Worm (Caenorhabditis elegans) whole organism, L2 larva: Measurements from ENCODE around the gene pfk-1.2.

ENCODE experiments used
- C34F6.9 ChIP-seq: fragments of 150-350 bp; optimal IDR thresholded peaks from 2 replicates; lab custom pipeline; 2014; ENCODE audit warnings: missing biosample characterization, missing genetic modification characterization
- F13H6.1 ChIP-seq: sonication (generic microtip); optimal IDR thresholded peaks from 2 replicates; lab custom pipeline; 2016; ENCODE audit warnings: missing genetic modification characterization, missing compliant biosample characterization
- R02D3.7 ChIP-seq: fragments of 150-350 bp; optimal IDR thresholded peaks from 2 replicates; lab custom pipeline; 2014; ENCODE audit warnings: missing biosample characterization, missing genetic modification characterization
- Y55F3AM.14 ChIP-seq: fragments of 200-800 bp; sonication (Bioruptor generic); optimal IDR thresholded peaks from 2 replicates; lab custom pipeline; 2018; ENCODE audit warnings: mild to moderate bottlenecking, missing genetic modification characterization, missing compliant biosample characterization
- ZK546.5 ChIP-seq: sonication (generic microtip); optimal IDR thresholded peaks from 2 replicates; lab custom pipeline; 2017; ENCODE audit warnings: missing biosample characterization, missing genetic modification characterization
- alr-1 ChIP-seq: fragments of 150-350 bp; optimal IDR thresholded peaks from 2 replicates; lab custom pipeline; 2014; ENCODE audit warnings: missing biosample characterization, missing genetic modification characterization
- aly-2 ChIP-seq: fragments of 150-350 bp; optimal IDR thresholded peaks from 2 replicates; lab custom pipeline; 2014; ENCODE audit warnings: missing biosample characterization, missing genetic modification characterization
- ama-1 ChIP-seq: fragments of 150-350 bp; optimal IDR thresholded peaks from 2 replicates; lab custom pipeline; 2018; ENCODE audit warnings: inconsistent platforms
- blmp-1 ChIP-seq: sonication (generic microtip); optimal IDR thresholded peaks from 2 replicates; lab custom pipeline; 2017; ENCODE audit warnings: missing genetic modification characterization, mild to moderate bottlenecking, missing compliant biosample characterization, antibody characterized with exemption, moderate library complexity; ENCODE audit not compliant: insufficient read depth
- ceh-82 ChIP-seq: fragments of 150-350 bp; optimal IDR thresholded peaks from 2 replicates; lab custom pipeline; 2014; ENCODE audit warnings: missing biosample characterization, missing genetic modification characterization
- crh-2 ChIP-seq: sonication (generic microtip); optimal IDR thresholded peaks from 2 replicates; lab custom pipeline; 2017; ENCODE audit warnings: missing biosample characterization, missing genetic modification characterization
- elt-1 ChIP-seq: fragments of 150-350 bp; optimal IDR thresholded peaks from 2 replicates; lab custom pipeline; 2014; ENCODE audit warnings: missing biosample characterization, missing genetic modification characterization
- elt-3 ChIP-seq: sonication (generic microtip); optimal IDR thresholded peaks from 2 replicates; lab custom pipeline; 2017; ENCODE audit warnings: missing biosample characterization, missing genetic modification characterization
- fos-1 ChIP-seq: fragments of 150-350 bp; optimal IDR thresholded peaks from 2 replicates; lab custom pipeline; 2014; ENCODE audit warnings: missing biosample characterization, missing genetic modification characterization
- gmeb-1 ChIP-seq: fragments of 150-350 bp; optimal IDR thresholded peaks from 2 replicates; lab custom pipeline; 2014; ENCODE audit warnings: missing biosample characterization, missing genetic modification characterization
- lin-11 ChIP-seq: fragments of 150-350 bp; sonication (generic microtip); optimal IDR thresholded peaks from 2 replicates; lab custom pipeline; 2014; ENCODE audit warnings: missing biosample characterization, missing genetic modification characterization, inconsistent platforms, mixed read lengths
- lin-39 ChIP-seq: fragments of 150-350 bp; optimal IDR thresholded peaks from 2 replicates; lab custom pipeline; 2014; ENCODE audit warnings: missing biosample characterization, missing genetic modification reagents, missing genetic modification characterization
- lsy-2 ChIP-seq, 2 experiments: fragments of 150-350 bp in 1 of 2; sonication (generic microtip) in 1 of 2; optimal IDR thresholded peaks; 2 replicates each; lab custom pipeline; 2014 to 2017; ENCODE audit warnings: missing biosample characterization in 2 of 2, missing genetic modification characterization in 2 of 2
- mab-5 ChIP-seq: fragments of 150-350 bp; optimal IDR thresholded peaks from 2 replicates; lab custom pipeline; 2014; ENCODE audit warnings: missing biosample characterization, missing genetic modification characterization
- mdl-1 ChIP-seq, 2 experiments: fragments of 150-350 bp in 1 of 2; sonication (generic microtip) in 1 of 2; optimal IDR thresholded peaks; 2 replicates each; lab custom pipeline; 2017; ENCODE audit warnings: missing biosample characterization in 2 of 2, missing genetic modification characterization in 2 of 2
- nhr-12 ChIP-seq: fragments of 150-350 bp; optimal IDR thresholded peaks from 2 replicates; lab custom pipeline; 2014; ENCODE audit warnings: missing biosample characterization, missing genetic modification characterization
- nhr-129 ChIP-seq: fragments of 150-350 bp; optimal IDR thresholded peaks from 2 replicates; lab custom pipeline; 2014; ENCODE audit warnings: missing biosample characterization, missing genetic modification characterization
- nhr-21 ChIP-seq: fragments of 150-350 bp; optimal IDR thresholded peaks from 2 replicates; lab custom pipeline; 2014; ENCODE audit warnings: missing biosample characterization, missing genetic modification characterization
- nhr-25 ChIP-seq: fragments of 150-350 bp; sonication (generic microtip); optimal IDR thresholded peaks from 3 replicates; lab custom pipeline; 2014; ENCODE audit warnings: missing biosample characterization, missing genetic modification characterization
- nhr-6 ChIP-seq: fragments of 150-350 bp; optimal IDR thresholded peaks from 2 replicates; lab custom pipeline; 2014; ENCODE audit warnings: missing biosample characterization, missing genetic modification characterization
- nhr-77 ChIP-seq: fragments of 150-350 bp; optimal IDR thresholded peaks from 2 replicates; lab custom pipeline; 2014; ENCODE audit warnings: missing biosample characterization, missing genetic modification characterization
- peb-1 ChIP-seq: fragments of 150-350 bp; optimal IDR thresholded peaks from 2 replicates; lab custom pipeline; 2014; ENCODE audit warnings: missing biosample characterization, missing genetic modification characterization
- sem-4 ChIP-seq: fragments of 150-350 bp; optimal IDR thresholded peaks from 2 replicates; lab custom pipeline; 2014; ENCODE audit warnings: missing biosample characterization, missing genetic modification reagents, missing genetic modification characterization
- skn-1 ChIP-seq: sonication (generic microtip); optimal IDR thresholded peaks from 2 replicates; lab custom pipeline; 2017; ENCODE audit warnings: missing biosample characterization, missing genetic modification characterization
- sma-3 ChIP-seq: sonication (generic microtip); optimal IDR thresholded peaks from 2 replicates; lab custom pipeline; 2016; ENCODE audit warnings: missing genetic modification reagents, missing genetic modification characterization, missing compliant biosample characterization
- sma-9 ChIP-seq, 2 experiments: fragments of 150-350 bp in 1 of 2; sonication (generic microtip) in 1 of 2; optimal IDR thresholded peaks; 2 replicates each; lab custom pipeline; 2014 to 2016; ENCODE audit warnings: missing genetic modification characterization in 2 of 2, mild to moderate bottlenecking in 1 of 2, missing biosample characterization in 1 of 2, missing compliant biosample characterization in 1 of 2, missing genetic modification reagents in 1 of 2, moderate library complexity in 1 of 2
- snpc-4 ChIP-seq: fragments of 150-350 bp; optimal IDR thresholded peaks from 2 replicates; lab custom pipeline; 2014; ENCODE audit warnings: missing biosample characterization, missing genetic modification characterization
- unc-39 ChIP-seq: fragments of 150-350 bp; optimal IDR thresholded peaks from 2 replicates; lab custom pipeline; 2014; ENCODE audit warnings: missing biosample characterization, missing genetic modification characterization
- unc-55 ChIP-seq: fragments of 150-350 bp; sonication (generic microtip); optimal IDR thresholded peaks from 3 replicates; lab custom pipeline; 2014; ENCODE audit warnings: missing biosample characterization, missing genetic modification reagents, missing genetic modification characterization
- unc-62 ChIP-seq: fragments of 150-350 bp; optimal IDR thresholded peaks from 2 replicates; lab custom pipeline; 2014; ENCODE audit warnings: missing biosample characterization, missing genetic modification reagents, missing genetic modification characterization
- ztf-1 ChIP-seq: fragments of 200-800 bp; sonication (Bioruptor generic); conservative IDR thresholded peaks from 2 replicates; pipeline ENCODE4 v1.3.6; 2022; ENCODE audit warnings: missing genetic modification characterization, missing compliant biosample characterization
- ztf-11 ChIP-seq: sonication (generic microtip); optimal IDR thresholded peaks from 2 replicates; lab custom pipeline; 2017; ENCODE audit warnings: missing biosample characterization, missing genetic modification characterization
- ztf-4 ChIP-seq: fragments of 150-350 bp; optimal IDR thresholded peaks from 2 replicates; lab custom pipeline; 2014; ENCODE audit warnings: missing biosample characterization, missing genetic modification characterization

pfk-1.2 gene

ce11 chrV:9507742-9508141 is 23.9 kb upstream of the pfk-1.2 start, which contains the start of gene acs-14:
Gene acs-14, plus strand, starts transcription at chrV:9508132.
- peak; percentile 17 for TF ChIP-seq fos-1 (tag; lab: Kevin White, UChicago)
- no peak for TF ChIP-seq ztf-4

- TF ChIP-seq lin-11 (tag; lab: Kevin White, UChicago), result no peak
- TF ChIP-seq lsy-2 (tag; optimal IDR thresholded peaks at IDR 0.05; lab: Kevin White, UChicago), result no peak
- no peak for TF ChIP-seq ztf-1 (GFP tag; lab: Robert Waterston, UW)
- TF ChIP-seq unc-55 (GFP tag; lab: Kevin White, UChicago), result no peak
- TF ChIP-seq nhr-21 (tag; lab: Kevin White, UChicago), result no peak
- no peak for TF ChIP-seq nhr-6
- TF ChIP-seq aly-2, result no peak
- no peak for TF ChIP-seq C34F6.9
- no peak for TF ChIP-seq elt-3
- no peak for TF ChIP-seq unc-39
- TF ChIP-seq ama-1 (lab: Kevin White, UChicago), result no peak
- TF ChIP-seq fos-1 (tag; lab: Kevin White, UChicago), result no peak
- no peak for TF ChIP-seq nhr-12 (tag; lab: Kevin White, UChicago)
- no peak for TF ChIP-seq sma-9 (GFP tag; optimal IDR thresholded peaks at IDR 0.05; lab: Kevin White, UChicago)
- TF ChIP-seq sma-9 (tag; optimal IDR thresholded peaks at IDR 0.05; lab: Kevin White, UChicago), result no peak
- TF ChIP-seq blmp-1, result no peak
- no peak for TF ChIP-seq ztf-11 (tag; lab: Kevin White, UChicago)
- TF ChIP-seq Y55F3AM.14, result no peak
- no peak for TF ChIP-seq nhr-77 (tag; lab: Kevin White, UChicago)
- TF ChIP-seq, all 48 proteins: peak for 0
These were observed 22.0 kb upstream of the pfk-1.2 start for ce11 chrV:9509597-9509996.

ce11 chrV:9513590-9513989 is 18.0 kb upstream of the pfk-1.2 start, which contains the start of gene eif-2Bdelta:
Gene eif-2Bdelta, plus strand, starts transcription at chrV:9513824.
- no peak for TF ChIP-seq lin-11 (tag; lab: Kevin White, UChicago)
- peak; percentile 46 for TF ChIP-seq sma-3 (GFP tag; lab: Kevin White, UChicago)
- no peak for TF ChIP-seq nhr-21 (tag; lab: Kevin White, UChicago)
- no peak for TF ChIP-seq lin-39 (tag; lab: Kevin White, UChicago)
- TF ChIP-seq ztf-4, result no peak
- TF ChIP-seq unc-55 (GFP tag; lab: Kevin White, UChicago), result no peak
- TF ChIP-seq C34F6.9, result peak; percentile 82
- no peak for TF ChIP-seq R02D3.7 (tag; lab: Kevin White, UChicago)
- TF ChIP-seq ZK546.5 (tag; lab: Kevin White, UChicago), result no peak
- TF ChIP-seq sma-9 (GFP tag; optimal IDR thresholded peaks at IDR 0.05; lab: Kevin White, UChicago), result peak; percentile 74
- no peak for TF ChIP-seq sma-9 (tag; optimal IDR thresholded peaks at IDR 0.05; lab: Kevin White, UChicago)
- no peak for TF ChIP-seq unc-39
- no peak for TF ChIP-seq skn-1 (tag; lab: Kevin White, UChicago)
- TF ChIP-seq unc-62 (GFP tag; lab: Kevin White, UChicago), result no peak
- TF ChIP-seq elt-1 (tag; lab: Kevin White, UChicago), result no peak
- no peak for TF ChIP-seq ztf-11 (tag; lab: Kevin White, UChicago)
- TF ChIP-seq Y55F3AM.14, result no peak
- peak; percentile 73 for TF ChIP-seq gmeb-1 (tag; lab: Kevin White, UChicago)
- peak; percentile 51 for TF ChIP-seq snpc-4 (tag; lab: Kevin White, UChicago)
- TF ChIP-seq peb-1 (tag; lab: Kevin White, UChicago), result no peak
- TF ChIP-seq crh-2 (tag; lab: Kevin White, UChicago), result peak; percentile 10
- peak; percentile 58 for TF ChIP-seq mab-5 (tag; lab: Kevin White, UChicago)
- no peak for TF ChIP-seq sem-4 (tag; lab: Kevin White, UChicago)
- peak; percentile 39 for TF ChIP-seq nhr-25 (tag; lab: Kevin White, UChicago)
- peak; percentile 68 to 80 for TF ChIP-seq lsy-2 (tag; optimal IDR thresholded peaks at IDR 0.05; lab: Kevin White, UChicago)
- TF ChIP-seq F13H6.1, result peak; percentile 38

ce11 chrV:9516280-9516679 is 15.3 kb upstream of the pfk-1.2 start:
- TF ChIP-seq alr-1 (tag; lab: Kevin White, UChicago) (no peak), mab-5 (tag; lab: Kevin White, UChicago) (no peak), F13H6.1 (no peak), nhr-77 (tag; lab: Kevin White, UChicago) (no peak), sma-9 (GFP tag; optimal IDR thresholded peaks at IDR 0.05; lab: Kevin White, UChicago) (peak; percentile 96), sma-9 (tag; optimal IDR thresholded peaks at IDR 0.05; lab: Kevin White, UChicago) (no peak), nhr-21 (tag; lab: Kevin White, UChicago) (peak; percentile 97), nhr-6 (peak; percentile 62), mdl-1 (tag; optimal IDR thresholded peaks at IDR 0.05; lab: Kevin White, UChicago) (peak in 1 of 2 experiments; percentile 40), lsy-2 (tag; optimal IDR thresholded peaks at IDR 0.05; lab: Kevin White, UChicago) (peak in 1 of 2 experiments; percentile 31), crh-2 (tag; lab: Kevin White, UChicago) (peak; percentile 78), nhr-129 (peak; percentile 63), blmp-1 (peak; percentile 74), aly-2 (no peak), nhr-25 (tag; lab: Kevin White, UChicago) (peak; percentile 71), ceh-82 (tag; lab: Kevin White, UChicago) (no peak), ztf-1 (GFP tag; lab: Robert Waterston, UW) (no peak), snpc-4 (tag; lab: Kevin White, UChicago) (no peak), sma-3 (GFP tag; lab: Kevin White, UChicago) (peak; percentile 69), gmeb-1 (tag; lab: Kevin White, UChicago) (peak; percentile 55)
